Fruit fly (Drosophila melanogaster) whole organism, adult: Measurements from ENCODE around the gene CecA1.

Experiments used
- CG11617 ChIP-seq: fragments of 200-800 bp; sonication (Bioruptor generic); optimal IDR thresholded peaks from 2 replicates; lab custom pipeline; 2017; ENCODE audit warnings: mild to moderate bottlenecking, missing biosample characterization, missing genetic modification reagents, missing genetic modification characterization
- CG12768 ChIP-seq: fragments of 200-800 bp; sonication (Bioruptor generic); optimal IDR thresholded peaks from 2 replicates; lab custom pipeline; 2017; ENCODE audit warnings: missing biosample characterization, missing genetic modification characterization, mild to moderate bottlenecking, moderate library complexity, missing genetic modification reagents
- CG14711 ChIP-seq: fragments of 200-800 bp; sonication (Bioruptor generic); optimal IDR thresholded peaks from 2 replicates; lab custom pipeline; 2018; ENCODE audit warnings: missing biosample characterization, mild to moderate bottlenecking, missing genetic modification characterization, moderate library complexity
- CG1620 ChIP-seq: fragments of 200-800 bp; sonication (Bioruptor generic); optimal IDR thresholded peaks from 2 replicates; lab custom pipeline; 2016; ENCODE audit warnings: missing biosample characterization, missing genetic modification characterization
- CG33017 ChIP-seq: fragments of 200-800 bp; sonication (Bioruptor generic); optimal IDR thresholded peaks from 2 replicates; lab custom pipeline; 2018; ENCODE audit warnings: missing biosample characterization, mild to moderate bottlenecking, missing genetic modification characterization, moderate library complexity
- CG5204 ChIP-seq: fragments of 200-800 bp; sonication (Bioruptor generic); optimal IDR thresholded peaks from 2 replicates; lab custom pipeline; 2016; ENCODE audit warnings: missing biosample characterization, missing genetic modification characterization
- CG7045 ChIP-seq: fragments of 200-800 bp; sonication (Bioruptor generic); optimal IDR thresholded peaks from 2 replicates; lab custom pipeline; 2017; ENCODE audit warnings: missing biosample characterization, mild to moderate bottlenecking, missing genetic modification characterization
- CG7101 ChIP-seq: fragments of 200-800 bp; sonication (Bioruptor generic); optimal IDR thresholded peaks from 2 replicates; lab custom pipeline; 2018; ENCODE audit warnings: missing biosample characterization, mild to moderate bottlenecking, missing genetic modification characterization, moderate library complexity
- Clk ChIP-seq: fragments of 200-800 bp; sonication (Bioruptor generic); optimal IDR thresholded peaks from 2 replicates; lab custom pipeline; 2017; ENCODE audit warnings: missing biosample characterization, missing genetic modification characterization
- Crg-1 ChIP-seq: fragments of 200-800 bp; sonication (Bioruptor generic); optimal IDR thresholded peaks from 2 replicates; lab custom pipeline; 2016; ENCODE audit warnings: missing biosample characterization, missing genetic modification characterization
- Hr96 ChIP-seq: fragments of 200-800 bp; sonication (Bioruptor generic); optimal IDR thresholded peaks from 2 replicates; lab custom pipeline; 2016; ENCODE audit warnings: missing biosample characterization, missing genetic modification characterization
- Mnt ChIP-seq: fragments of 200-800 bp; sonication (Bioruptor generic); optimal IDR thresholded peaks from 2 replicates; lab custom pipeline; 2016; ENCODE audit warnings: missing biosample characterization, mild to moderate bottlenecking, missing genetic modification characterization
- bab1 ChIP-seq: fragments of 200-800 bp; sonication (Bioruptor generic); optimal IDR thresholded peaks from 3 replicates; lab custom pipeline; 2019; ENCODE audit warnings: missing biosample characterization, mild to moderate bottlenecking, missing genetic modification characterization, moderate library complexity
- cic ChIP-seq: fragments of 200-800 bp; sonication (Bioruptor generic); optimal IDR thresholded peaks from 2 replicates; lab custom pipeline; 2017; ENCODE audit warnings: missing biosample characterization, mild to moderate bottlenecking, missing genetic modification characterization, moderate library complexity
- cnc ChIP-seq, 2 experiments: fragments of >200 bp; optimal IDR thresholded peaks; 2 replicates each; lab custom pipeline; 2017
- kay ChIP-seq: fragments of 200-800 bp; sonication (Bioruptor generic); peaks from one replicate; lab custom pipeline; 2016; ENCODE audit warnings: missing biosample characterization, missing genetic modification characterization, borderline replicate concordance
- ovo ChIP-seq: fragments of 200-800 bp; sonication (Bioruptor generic); optimal IDR thresholded peaks from 2 replicates; lab custom pipeline; 2016; ENCODE audit warnings: missing biosample characterization, missing genetic modification characterization
- pad ChIP-seq: fragments of 200-800 bp; sonication (Bioruptor generic); optimal IDR thresholded peaks from 3 replicates; lab custom pipeline; 2017; ENCODE audit warnings: missing biosample characterization, missing genetic modification characterization, mild to moderate bottlenecking, moderate library complexity, missing genetic modification reagents
- tj ChIP-seq: fragments of 200-800 bp; sonication (Bioruptor generic); optimal IDR thresholded peaks from 3 replicates; lab custom pipeline; 2017; ENCODE audit warnings: missing biosample characterization, mild to moderate bottlenecking, missing genetic modification characterization, moderate library complexity
- toe ChIP-seq: fragments of 200-800 bp; sonication (Bioruptor generic); optimal IDR thresholded peaks from 2 replicates; lab custom pipeline; 2016; ENCODE audit warnings: missing biosample characterization, missing genetic modification characterization

The CecA1 gene

dm6 chr3R:30193826-30194225 is 16.8 kb upstream of the CecA1 start:
- TF ChIP-seq Hr96 (GFP tag; lab: Kevin White, UChicago) (no peak), Mnt (GFP tag; lab: Kevin White, UChicago) (no peak), CG5204 (GFP tag; lab: Kevin White, UChicago) (no peak), CG14711 (no peak)

- TF ChIP-seq CG14711 = peak; percentile 20
- TF ChIP-seq Crg-1 (GFP tag; lab: Kevin White, UChicago) = peak; percentile 22
- peak; percentile 29 for TF ChIP-seq CG11617 (GFP tag; lab: Kevin White, UChicago)
- TF ChIP-seq toe = no peak
- peak; percentile 44 for TF ChIP-seq CG1620 (GFP tag; lab: Kevin White, UChicago)
- TF ChIP-seq cic (GFP tag; lab: Kevin White, UChicago) = peak; percentile 10
- peak; percentile 54 for TF ChIP-seq CG7101 (tag; lab: Kevin White, UChicago)
- TF ChIP-seq tj (GFP tag; lab: Kevin White, UChicago) = no peak
- TF ChIP-seq CG33017 = peak; percentile 19
- TF ChIP-seq bab1 (GFP tag; lab: Kevin White, UChicago) = peak; percentile 80
- no peak for TF ChIP-seq CG12768
- peak; percentile 84 for TF ChIP-seq Mnt (GFP tag; lab: Kevin White, UChicago)
- no peak for TF ChIP-seq kay (GFP tag; lab: Kevin White, UChicago)
- no peak for TF ChIP-seq Hr96 (GFP tag; lab: Kevin White, UChicago)
- no peak for TF ChIP-seq Clk (GFP tag; lab: Kevin White, UChicago)
These were observed 15.0 kb upstream of the CecA1 start for dm6 chr3R:30195606-30196049.

- TF ChIP-seq kay (GFP tag; lab: Kevin White, UChicago) (no peak), CG5204 (GFP tag; lab: Kevin White, UChicago) (no peak), toe (no peak), cic (GFP tag; lab: Kevin White, UChicago) (no peak), Hr96 (GFP tag; lab: Kevin White, UChicago) (no peak), CG33017 (no peak), CG7101 (tag; lab: Kevin White, UChicago) (no peak), Mnt (GFP tag; lab: Kevin White, UChicago) (no peak), CG7045 (GFP tag; lab: Kevin White, UChicago) (no peak), Clk (GFP tag; lab: Kevin White, UChicago) (no peak), CG14711 (no peak), ovo (GFP tag; lab: Kevin White, UChicago) (no peak), CG1620 (GFP tag; lab: Kevin White, UChicago) (no peak), pad (no peak), cnc (optimal IDR thresholded peaks at IDR 0.05; lab: Kevin White, UChicago) (no peak)
These were observed 14.5 kb upstream of the CecA1 start, which contains the start of gene CG15531 for dm6 chr3R:30196128-30196527. TSS of gene CG15531 (minus strand) at chr3R:30196228.

- TF ChIP-seq Hr96 (GFP tag; lab: Kevin White, UChicago) (no peak), CG7045 (GFP tag; lab: Kevin White, UChicago) (no peak), CG11617 (GFP tag; lab: Kevin White, UChicago) (no peak), cnc (optimal IDR thresholded peaks at IDR 0.05; lab: Kevin White, UChicago) (no peak), CG5204 (GFP tag; lab: Kevin White, UChicago) (no peak)
These were observed 12.9 kb upstream of the CecA1 start for dm6 chr3R:30197796-30198195.

dm6 chr3R:30198793-30199192 is 11.9 kb upstream of the CecA1 start:
- TF ChIP-seq Crg-1 (GFP tag; lab: Kevin White, UChicago) (no peak), cnc (optimal IDR thresholded peaks at IDR 0.05; lab: Kevin White, UChicago) (no peak), Clk (GFP tag; lab: Kevin White, UChicago) (no peak), Hr96 (GFP tag; lab: Kevin White, UChicago) (no peak), CG7101 (tag; lab: Kevin White, UChicago) (no peak), pad (no peak), CG1620 (GFP tag; lab: Kevin White, UChicago) (no peak), toe (no peak), CG12768 (no peak), CG7045 (GFP tag; lab: Kevin White, UChicago) (no peak), CG33017 (no peak), ovo (GFP tag; lab: Kevin White, UChicago) (no peak)

dm6 chr3R:30200091-30200698 is 10.5 kb upstream of the CecA1 start:
- TF ChIP-seq CG33017 = no peak
- no peak for TF ChIP-seq tj (GFP tag; lab: Kevin White, UChicago)
- TF ChIP-seq CG7101 (tag; lab: Kevin White, UChicago) = no peak
- peak; percentile 12 for TF ChIP-seq cic (GFP tag; lab: Kevin White, UChicago)
- no peak for TF ChIP-seq CG5204 (GFP tag; lab: Kevin White, UChicago)
- TF ChIP-seq Crg-1 (GFP tag; lab: Kevin White, UChicago) = no peak
- TF ChIP-seq kay (GFP tag; lab: Kevin White, UChicago) = peak; percentile 61

- no peak for TF ChIP-seq CG33017
- TF ChIP-seq CG12768 = peak; percentile 4
- TF ChIP-seq tj (GFP tag; lab: Kevin White, UChicago) = peak; percentile 4
- TF ChIP-seq pad = no peak
- TF ChIP-seq ovo (GFP tag; lab: Kevin White, UChicago) = no peak
- peak; percentile 39 for TF ChIP-seq cic (GFP tag; lab: Kevin White, UChicago)
- TF ChIP-seq Mnt (GFP tag; lab: Kevin White, UChicago) = peak; percentile 29
These were observed 9.6 kb upstream of the CecA1 start for dm6 chr3R:30201064-30201463.
